Worm (Caenorhabditis elegans): ENCODE results near the gene cdkl-1.

The cdkl-1 gene

ce11 chrV:11071453-11071852, 27.2 kb upstream of the cdkl-1 start:
- no peak for TF ChIP-seq rbr-2 (tag; optimal IDR thresholded peaks at IDR 0.05)
- TF ChIP-seq fos-1 (tag; optimal IDR thresholded peaks at IDR 0.05): peak; percentile 22

ce11 chrV:11073354-11073753, 25.3 kb upstream of the cdkl-1 start:
- TF ChIP-seq egl-43 (GFP tag; IDR thresholded peaks at IDR 0.05): no peak
- TF ChIP-seq F10B5.3 (tag; optimal IDR thresholded peaks at IDR 0.05): no peak
- no peak for TF ChIP-seq hmg-1.1 (GFP tag; IDR thresholded peaks at IDR 0.05)
- no peak for TF ChIP-seq Y105C5A.15 (GFP tag; IDR thresholded peaks at IDR 0.05)
- TF ChIP-seq nhr-77 (tag; optimal IDR thresholded peaks at IDR 0.05): no peak
- no peak for TF ChIP-seq gei-8 (GFP tag; optimal IDR thresholded peaks at IDR 0.05)
- TF ChIP-seq hlh-30 (tag; optimal IDR thresholded peaks at IDR 0.05; ENCODE audit: insufficient read depth): no peak

DNA sequence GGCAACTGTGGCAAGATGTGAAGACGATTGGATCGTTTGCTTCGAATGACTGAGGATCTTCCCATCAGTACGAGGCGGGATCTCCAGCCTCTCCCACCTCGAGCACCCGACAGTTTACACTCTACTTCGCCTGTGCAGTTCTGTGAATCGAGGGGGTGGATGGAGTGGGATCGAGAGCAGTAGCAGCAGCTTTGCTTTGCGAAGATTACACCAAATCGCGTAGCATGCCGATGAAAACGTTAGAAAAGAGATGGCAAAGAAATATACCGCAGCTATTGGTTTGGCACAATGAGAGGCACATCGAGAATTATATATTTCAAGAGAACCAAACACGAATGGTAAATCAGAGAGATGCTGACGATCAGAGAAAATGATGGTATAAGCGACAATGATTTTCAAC, 24.3 kb upstream of the cdkl-1 start, which contains the start of gene act-3:
act-3 (minus strand) TSS at position 51 of the 400 bp plus-strand sequence.
- no peak for TF ChIP-seq duxl-1 (tag; optimal IDR thresholded peaks at IDR 0.05; ENCODE audit: poor library complexity)
- TF ChIP-seq ctbp-1 (GFP tag; IDR thresholded peaks at IDR 0.05): 0 out of 2 replicates have a peak, but pooled peaks have one; percentile 10
- TF ChIP-seq aha-1 (tag): peak; percentile 32
- no peak for TF ChIP-seq F10B5.3 (tag; optimal IDR thresholded peaks at IDR 0.05)
- TF ChIP-seq F37D6.2 (tag; optimal IDR thresholded peaks at IDR 0.05): no peak
- TF ChIP-seq dmd-9 (GFP tag; IDR thresholded peaks at IDR 0.05): no peak
- TF ChIP-seq F44E2.7 (GFP tag; IDR thresholded peaks at IDR 0.05): no peak
- no peak for TF ChIP-seq mdl-1 (tag; optimal IDR thresholded peaks at IDR 0.05)
- no peak for TF ChIP-seq ces-1 (GFP tag; optimal IDR thresholded peaks at IDR 0.05)
- TF ChIP-seq pha-4 (GFP tag; IDR thresholded peaks at IDR 0.05): peak; percentile 47; the same call in 1 of the 2 replicates
- no peak for TF ChIP-seq pha-4 (tag; optimal IDR thresholded peaks at IDR 0.05)
- TF ChIP-seq snpc-1.2 (GFP tag; IDR thresholded peaks at IDR 0.05): peak; percentile 17; the same call in 1 of the 2 replicates
- no peak for TF ChIP-seq mep-1 (tag; optimal IDR thresholded peaks at IDR 0.05)
- peak; percentile 46 for TF ChIP-seq nhr-11 (tag; optimal IDR thresholded peaks at IDR 0.05)
- TF ChIP-seq hlh-11 (tag; optimal IDR thresholded peaks at IDR 0.05): peak; percentile 40
- no peak for TF ChIP-seq zag-1 (tag; optimal IDR thresholded peaks at IDR 0.05)
- no peak for TF ChIP-seq ZK546.5 (tag; optimal IDR thresholded peaks at IDR 0.05)
- TF ChIP-seq nhr-41 (GFP tag; IDR thresholded peaks at IDR 0.05): no peak
- no peak for TF ChIP-seq lim-7 (GFP tag; IDR thresholded peaks at IDR 0.05)
- peak; percentile 22 for TF ChIP-seq nhr-28 (tag; optimal IDR thresholded peaks at IDR 0.05)
- TF ChIP-seq daf-8 (GFP tag; IDR thresholded peaks at IDR 0.05): no peak
- no peak for TF ChIP-seq ceh-44 (GFP tag; IDR thresholded peaks at IDR 0.05)
- TF ChIP-seq egl-27 (tag; optimal IDR thresholded peaks at IDR 0.05): no peak
- TF ChIP-seq daf-16 (GFP tag; optimal IDR thresholded peaks at IDR 0.05): peak in 1 of 2 experiments; percentile 47
- TF ChIP-seq daf-16 (tag; optimal IDR thresholded peaks at IDR 0.05): no peak
- no peak for TF ChIP-seq ztf-7 (tag; optimal IDR thresholded peaks at IDR 0.05)
- peak; percentile 9 for TF ChIP-seq mxl-3 (GFP tag; optimal IDR thresholded peaks at IDR 0.05)
- TF ChIP-seq set-16 (GFP tag; IDR thresholded peaks at IDR 0.05): peak; percentile 45
- no peak for TF ChIP-seq skn-1 (tag; optimal IDR thresholded peaks at IDR 0.05)
- no peak for TF ChIP-seq lin-13 (GFP tag; optimal IDR thresholded peaks at IDR 0.05)
- TF ChIP-seq mes-2 (tag; optimal IDR thresholded peaks at IDR 0.05; ENCODE audit: poor library complexity, severe bottlenecking): no peak
- no peak for TF ChIP-seq nhr-48 (tag; optimal IDR thresholded peaks at IDR 0.05)
- no peak for TF ChIP-seq mdt-29 (GFP tag; IDR thresholded peaks at IDR 0.05)
